Worm (Caenorhabditis elegans) whole organism, mixed stage, embryonic: ENCODE results near the gene F59C12.4.

Experiments
- elt-3 ChIP-seq: fragments of 150-350 bp; optimal IDR thresholded peaks from 2 replicates; lab custom pipeline; 2014; ENCODE audit warnings: missing biosample characterization, missing genetic modification characterization
- lin-13 ChIP-seq: fragments of 150-350 bp; optimal IDR thresholded peaks from 2 replicates; lab custom pipeline; 2014; ENCODE audit warnings: missing biosample characterization, missing genetic modification characterization
- nhr-12 ChIP-seq: fragments of 150-350 bp; optimal IDR thresholded peaks from 2 replicates; lab custom pipeline; 2014; ENCODE audit warnings: missing biosample characterization, missing genetic modification characterization
- nhr-76 ChIP-seq: sonication (generic microtip); optimal IDR thresholded peaks from 2 replicates; lab custom pipeline; 2017; ENCODE audit warnings: missing biosample characterization, missing genetic modification characterization
- unc-39 ChIP-seq: fragments of 150-350 bp; optimal IDR thresholded peaks from 2 replicates; lab custom pipeline; 2014; ENCODE audit warnings: missing biosample characterization, missing genetic modification characterization
- unc-62 ChIP-seq: fragments of 150-350 bp; optimal IDR thresholded peaks from 2 replicates; lab custom pipeline; 2014; ENCODE audit warnings: missing biosample characterization, missing genetic modification reagents, missing genetic modification characterization

DNA sequence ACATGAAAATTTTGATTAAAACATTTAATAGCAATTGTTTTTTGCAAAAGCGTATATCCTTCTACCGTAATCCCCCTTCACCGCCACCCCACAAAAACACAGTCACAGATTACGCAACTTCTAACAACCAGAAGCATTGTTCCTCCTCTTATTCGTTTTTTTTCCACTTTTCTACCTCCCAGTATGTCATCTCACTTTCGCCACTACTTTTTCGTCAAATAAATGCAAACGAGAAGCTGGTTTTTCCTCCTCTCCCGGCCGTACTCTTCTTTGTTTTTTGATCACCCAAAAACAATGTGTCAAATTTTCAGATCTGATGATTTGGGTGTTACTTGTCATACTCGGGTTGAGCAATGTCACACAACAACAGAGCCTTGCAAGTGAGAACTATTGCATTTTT is 30.6 kb upstream of the F59C12.4 start, which contains the start of gene C06G1.1:
- TF ChIP-seq lin-13 (no peak), nhr-12 (tag; lab: Kevin White, UChicago) (no peak), unc-62 (GFP tag; lab: Kevin White, UChicago) (no peak), unc-39 (tag; lab: Kevin White, UChicago) (no peak), nhr-76 (tag; lab: Kevin White, UChicago) (no peak), elt-3 (tag; lab: Kevin White, UChicago) (no peak)
